Worm (Caenorhabditis elegans) whole organism, midembryonic: Measurements from ENCODE around the gene Y39G8B.7.
"Not testable (repeated sequence)": the region's sequence is repeated elsewhere in the genome, so short reads cannot be mapped to it uniquely, and the experiment has no call there.

Source experiments
- cog-1 ChIP-seq: sonication (generic microtip); optimal IDR thresholded peaks from 2 replicates; lab custom pipeline; 2016; ENCODE audit warnings: missing genetic modification characterization, missing compliant biosample characterization
- klf-2 ChIP-seq: fragments of 200-800 bp; sonication (Bioruptor generic); conservative IDR thresholded peaks from 2 replicates; pipeline ENCODE4 v1.3.6; 2022; ENCODE audit warnings: missing genetic modification reagents, missing genetic modification characterization, missing compliant biosample characterization
- tab-1 ChIP-seq: fragments of 200-800 bp; sonication (Bioruptor generic); IDR thresholded peaks from 2 replicates; pipeline ENCODE4 v1.3.6; 2022; ENCODE audit warnings: missing genetic modification characterization, missing compliant biosample characterization
- ztf-23 ChIP-seq: fragments of 200-800 bp; sonication (Bioruptor generic); IDR thresholded peaks from 2 replicates; pipeline ENCODE4 v1.3.6; 2022; ENCODE audit warnings: missing genetic modification reagents, missing genetic modification characterization, missing compliant biosample characterization

DNA sequence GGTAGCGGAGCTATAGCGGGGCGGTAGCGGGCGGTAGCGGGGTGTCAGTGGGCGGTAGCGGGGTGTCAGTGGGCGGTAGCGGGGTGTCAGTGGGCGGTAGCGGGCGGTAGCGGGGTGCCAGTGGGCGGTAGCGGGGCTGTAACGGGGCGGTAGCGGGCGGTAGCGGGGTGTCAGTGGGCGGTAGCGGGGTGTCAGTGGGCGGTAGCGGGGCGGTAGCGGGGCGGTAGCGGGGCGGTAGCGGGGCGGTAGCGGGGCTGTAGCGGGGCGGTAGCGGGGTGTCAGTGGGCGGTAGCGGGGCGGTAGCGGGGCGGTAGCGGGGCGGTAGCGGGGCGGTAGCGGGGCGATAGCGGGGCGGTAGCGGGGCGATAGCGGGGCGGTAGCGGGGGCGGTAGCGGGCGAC is 24.8 kb upstream of the Y39G8B.7 start:
- not testable (repeated sequence) for TF ChIP-seq cog-1 (tag; lab: Kevin White, UChicago); klf-2
- TF ChIP-seq tab-1 (GFP tag; lab: Robert Waterston, UW) (0 out of 2 replicates have a peak, but pooled peaks have one; percentile 75), ztf-23 (0 out of 2 replicates have a peak, but pooled peaks have one; percentile 59)
